Fruit fly (Drosophila melanogaster): Measurements from ENCODE around the gene CG17375.
A peak's percentile ranks its signal among the peaks of the same experiment; 100 is the strongest.

- TF ChIP-seq pdm3 (GFP tag; optimal IDR thresholded peaks at IDR 0.05), result peak; percentile 60
- TF ChIP-seq CG16779 (tag; optimal IDR thresholded peaks at IDR 0.05), result no peak
Measured at dm6 chr2L:6787973-6788368, 17.6 kb downstream of the CG17375 start.

Data from whole organism, prepupa.